Fruit fly (Drosophila melanogaster) Kc167 (cell line): ENCODE measurements around the gene CtBP.

Experiments
- Myc ChIP-seq: fragments of >200 bp; optimal IDR thresholded peaks from 2 replicates; lab custom pipeline; 2017; ENCODE audit warnings: missing external identifiers
- Sin3A ChIP-seq: fragments of >200 bp; optimal IDR thresholded peaks from 2 replicates; lab custom pipeline; 2018; ENCODE audit warnings: missing external identifiers
- h ChIP-seq: fragments of >200 bp; optimal IDR thresholded peaks from 3 replicates; lab custom pipeline; 2018; ENCODE audit warnings: missing external identifiers
- insv ChIP-seq: fragments of >200 bp; optimal IDR thresholded peaks from 3 replicates; lab custom pipeline; 2018; ENCODE audit warnings: missing external identifiers
- psq ChIP-seq: fragments of >200 bp; optimal IDR thresholded peaks from 2 replicates; lab custom pipeline; 2017; ENCODE audit warnings: missing external identifiers
- ttk ChIP-seq: sonication (Bioruptor generic); optimal IDR thresholded peaks from 2 replicates; lab custom pipeline; 2017; ENCODE audit warnings: missing external identifiers

DNA sequence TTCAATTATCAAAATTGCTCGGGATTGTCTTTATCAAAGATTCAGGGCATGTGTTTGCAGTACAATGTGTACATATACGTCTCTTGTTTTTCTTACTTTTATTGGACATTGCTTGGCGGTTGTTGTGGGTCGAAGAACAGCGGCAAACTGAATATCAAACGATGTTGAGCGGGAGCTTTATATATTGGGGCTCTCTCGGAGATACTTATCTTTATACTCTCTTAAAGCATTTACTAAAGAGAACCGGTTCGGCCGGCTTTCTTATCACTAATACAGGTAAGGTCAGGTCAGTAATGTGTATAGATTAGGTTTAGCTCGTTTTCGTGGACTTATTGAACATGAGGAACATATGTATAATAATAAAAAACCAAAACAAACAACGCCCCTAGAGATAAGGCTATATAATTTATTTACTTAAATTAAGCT lies 39.9 kb downstream of the CtBP start, which contains the start of gene CG7966:
- TF ChIP-seq ttk (lab: Kevin White, UChicago) (no peak), Sin3A (lab: Kevin White, UChicago) (no peak), h (lab: Kevin White, UChicago) (no peak), psq (no peak), Myc (lab: Kevin White, UChicago) (no peak), insv (no peak)
